Fruit fly (Drosophila melanogaster): ENCODE measurements around the gene CG43731.

CG43731 gene

dm6 chr2L:19083320-19083764, 18.5 kb upstream of the CG43731 start:
- TF ChIP-seq Gug (GFP tag; IDR thresholded peaks at IDR 0.05): no peak
- 0 out of 3 replicates have a peak, but pooled peaks have one; percentile 21 for TF ChIP-seq CG6163 (GFP tag; IDR thresholded peaks at IDR 0.05)

DNA sequence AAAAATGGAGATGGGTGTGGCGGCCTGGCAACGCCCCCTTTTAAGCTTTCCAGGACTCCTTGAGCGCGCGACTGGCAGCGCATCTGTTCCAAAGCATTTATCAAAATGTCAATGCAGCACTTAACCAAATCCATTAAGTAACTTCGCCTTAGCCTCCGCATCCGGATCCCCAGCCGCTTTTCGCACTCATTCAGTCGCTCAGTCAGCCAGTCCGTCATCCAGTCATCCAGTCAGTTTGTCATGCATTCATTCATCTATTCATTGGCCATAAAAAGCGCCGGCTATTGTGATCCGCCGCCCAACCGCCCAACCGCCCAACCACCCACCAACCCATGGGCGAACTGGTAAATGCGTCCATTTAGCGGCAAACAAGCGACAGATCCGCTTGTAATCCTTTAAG, 12.9 kb upstream of the CG43731 start:
- TF ChIP-seq lz (GFP tag; optimal IDR thresholded peaks at IDR 0.05) (no peak), CG11762 (GFP tag; optimal IDR thresholded peaks at IDR 0.05; ENCODE audit: insufficient read depth) (no peak), CG9139 (GFP tag; optimal IDR thresholded peaks at IDR 0.05) (no peak), CG3032 (tag; optimal IDR thresholded peaks at IDR 0.05) (no peak), CG32006 (GFP tag; optimal IDR thresholded peaks at IDR 0.05) (no peak), CG6163 (GFP tag; IDR thresholded peaks at IDR 0.05) (no peak)

- no peak for TF ChIP-seq Eip93F (GFP tag; optimal IDR thresholded peaks at IDR 0.05)
- no peak for TF ChIP-seq CG3032 (tag; optimal IDR thresholded peaks at IDR 0.05)
- no peak for TF ChIP-seq vri (GFP tag; optimal IDR thresholded peaks at IDR 0.05)
- TF ChIP-seq CG8119 (GFP tag; IDR thresholded peaks at IDR 0.05): no peak
- TF ChIP-seq topi (GFP tag; optimal IDR thresholded peaks at IDR 0.05): no peak
- TF ChIP-seq dac (GFP tag; optimal IDR thresholded peaks at IDR 0.05): no peak
Observed at dm6 chr2L:19089385-19089784, 12.5 kb upstream of the CG43731 start.

DNA sequence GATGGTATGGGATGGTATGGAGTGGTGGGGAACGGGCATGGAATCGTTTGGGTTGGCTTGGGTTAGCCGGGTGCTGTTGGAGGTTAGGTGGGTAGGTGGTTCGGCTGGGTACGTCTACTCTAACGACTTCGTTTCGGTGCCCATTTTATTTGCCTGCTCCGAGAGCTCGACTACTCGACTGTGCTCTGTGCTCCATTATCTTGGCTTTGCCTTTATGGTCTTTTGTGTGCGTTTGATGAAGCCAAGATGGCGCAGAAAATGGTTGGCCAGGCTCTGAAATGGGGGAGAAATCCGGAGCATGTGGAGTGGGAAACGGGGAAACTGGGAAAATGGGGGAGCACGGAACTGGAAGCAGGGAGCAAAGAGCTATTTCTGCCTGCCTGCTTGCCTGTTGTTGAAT, 8.0 kb upstream of the CG43731 start:
- TF ChIP-seq Met (GFP tag; optimal IDR thresholded peaks at IDR 0.05): no peak
- TF ChIP-seq esn (GFP tag; optimal IDR thresholded peaks at IDR 0.05): no peak
- TF ChIP-seq topi (GFP tag; optimal IDR thresholded peaks at IDR 0.05): no peak
- TF ChIP-seq CG3919 (GFP tag; optimal IDR thresholded peaks at IDR 0.05): no peak
- TF ChIP-seq CG32006 (GFP tag; optimal IDR thresholded peaks at IDR 0.05): no peak
- TF ChIP-seq OdsH (GFP tag; optimal IDR thresholded peaks at IDR 0.05): no peak
- TF ChIP-seq Blimp-1 (GFP tag; optimal IDR thresholded peaks at IDR 0.05): no peak

dm6 chr2L:19096361-19096760, 5.5 kb upstream of the CG43731 start:
- TF ChIP-seq net (GFP tag; optimal IDR thresholded peaks at IDR 0.05): no peak
- no peak for TF ChIP-seq CG6808 (GFP tag; optimal IDR thresholded peaks at IDR 0.05)
- peak; percentile 41; the same call in 1 of the 2 replicates for TF ChIP-seq Gug (GFP tag; IDR thresholded peaks at IDR 0.05)
- peak; percentile 74 for TF ChIP-seq fkh (GFP tag; optimal IDR thresholded peaks at IDR 0.05)
- TF ChIP-seq Eip78C (GFP tag): peak; percentile 33

DNA sequence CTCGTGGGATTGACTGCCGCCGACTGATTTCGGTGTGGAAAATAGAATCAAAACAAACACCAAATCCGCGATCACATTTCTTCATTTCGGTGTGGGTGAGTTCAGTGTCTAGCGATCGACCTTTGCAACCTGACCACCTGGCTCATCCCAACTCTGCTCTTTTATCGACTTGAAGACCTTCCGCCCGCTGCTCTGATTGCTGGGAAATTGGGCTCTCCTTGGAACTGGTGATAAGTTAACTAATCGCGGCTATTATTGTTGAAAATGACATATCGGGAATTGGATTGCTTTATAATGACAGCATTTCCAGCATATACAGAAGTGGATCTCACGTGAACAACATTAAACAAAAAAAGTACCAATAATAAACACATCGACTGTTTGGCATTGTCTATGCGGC, 4.5 kb upstream of the CG43731 start:
- TF ChIP-seq fd59A (GFP tag; optimal IDR thresholded peaks at IDR 0.05) (no peak), CG9139 (GFP tag; optimal IDR thresholded peaks at IDR 0.05) (no peak), dsx (GFP tag; optimal IDR thresholded peaks at IDR 0.05; ENCODE audit: poor library complexity, severe bottlenecking) (no peak), Lpt (GFP tag; optimal IDR thresholded peaks at IDR 0.05) (no peak)

DNA sequence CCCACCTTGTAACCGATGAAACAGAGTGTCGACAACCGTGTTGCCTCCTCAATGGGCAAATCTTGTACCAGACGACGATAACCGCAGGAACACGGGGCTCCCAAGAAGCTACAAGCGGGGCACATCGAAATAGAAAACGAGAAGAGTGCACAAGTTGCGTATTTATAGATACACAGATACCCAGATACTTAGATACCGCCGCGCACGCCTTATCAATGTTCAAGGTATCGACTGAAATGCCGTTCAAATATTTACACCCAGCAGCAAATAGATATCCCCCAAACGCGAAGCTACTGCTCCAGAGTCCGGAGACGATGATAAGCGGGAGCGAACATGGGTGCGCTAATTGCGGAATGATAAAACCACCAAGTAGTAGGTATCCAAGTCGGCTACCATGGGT, 3.2 kb upstream of the CG43731 start:
- TF ChIP-seq ss (GFP tag; optimal IDR thresholded peaks at IDR 0.05): no peak
- TF ChIP-seq fkh (GFP tag; optimal IDR thresholded peaks at IDR 0.05): peak; percentile 39

DNA sequence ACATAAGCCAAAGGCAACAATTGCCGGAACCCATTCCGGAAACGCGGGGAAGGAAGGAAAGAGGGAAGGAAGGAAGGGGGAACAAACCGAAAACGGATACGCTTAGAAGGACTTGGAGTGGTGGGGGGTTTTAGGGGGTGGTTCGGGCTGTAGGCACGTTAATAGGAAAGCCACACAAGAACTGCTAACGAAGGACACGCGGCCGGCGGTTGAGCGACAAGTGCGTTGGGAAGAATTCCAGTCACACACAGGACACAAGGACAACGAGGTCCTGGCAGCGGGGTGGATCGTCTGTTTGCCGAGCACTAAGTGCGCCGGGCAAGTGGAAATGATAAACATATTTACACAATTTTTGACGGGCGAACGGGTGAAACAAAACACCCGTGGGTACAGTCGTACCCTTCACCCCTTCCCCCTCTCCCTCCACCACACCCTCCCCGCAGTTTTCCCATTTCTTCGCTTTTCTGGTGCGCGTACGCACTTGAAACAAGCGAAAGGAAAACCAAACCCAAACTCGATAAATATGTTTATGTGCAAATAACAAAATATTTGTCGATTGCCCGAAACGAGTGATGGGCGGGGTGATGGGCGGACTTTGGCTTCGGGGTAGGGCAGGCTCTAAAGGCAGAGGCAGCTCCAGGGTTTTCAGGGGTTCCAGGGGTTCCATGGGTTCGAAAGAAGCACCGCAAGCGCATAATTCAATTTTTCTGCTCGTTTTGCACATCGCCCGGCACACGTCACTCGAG, 1.5 kb downstream of the CG43731 start:
- TF ChIP-seq Ets21C (GFP tag; optimal IDR thresholded peaks at IDR 0.05): no peak
- TF ChIP-seq fkh (GFP tag; optimal IDR thresholded peaks at IDR 0.05): peak; percentile 72
- no peak for TF ChIP-seq CG32006 (GFP tag; optimal IDR thresholded peaks at IDR 0.05)
